Worm (Caenorhabditis elegans) whole organism, young adult: ENCODE data around the gene toe-2.

ENCODE experiments used
- F10E7.11 ChIP-seq: sonication (generic microtip); optimal IDR thresholded peaks from 2 replicates; lab custom pipeline; 2017; ENCODE audit warnings: mild to moderate bottlenecking, missing genetic modification characterization, moderate library complexity, missing compliant biosample characterization
- T07F8.4 ChIP-seq: sonication (generic microtip); optimal IDR thresholded peaks from 2 replicates; lab custom pipeline; 2016; ENCODE audit warnings: mild to moderate bottlenecking, missing genetic modification characterization, moderate library complexity, missing compliant biosample characterization
- aptf-3 ChIP-seq: fragments of 200-800 bp; sonication (Bioruptor generic); IDR thresholded peaks from 2 replicates; pipeline ENCODE4 v1.3.6; 2022; ENCODE audit warnings: missing genetic modification characterization, missing compliant biosample characterization
- athp-1 ChIP-seq: sonication (generic microtip); optimal IDR thresholded peaks from 2 replicates; lab custom pipeline; 2017; ENCODE audit warnings: mild to moderate bottlenecking, missing genetic modification characterization, missing compliant biosample characterization
- dpl-1 ChIP-seq: fragments of 150-350 bp; optimal IDR thresholded peaks from 2 replicates; lab custom pipeline; 2014; ENCODE audit warnings: missing biosample characterization, missing genetic modification reagents, missing genetic modification characterization
- egrh-3 ChIP-seq: fragments of 200-800 bp; sonication (Bioruptor generic); IDR thresholded peaks from 2 replicates; pipeline ENCODE4 v1.3.6; 2022; ENCODE audit warnings: missing genetic modification reagents, missing genetic modification characterization, missing compliant biosample characterization
- madf-10 ChIP-seq: sonication (generic microtip); optimal IDR thresholded peaks from 2 replicates; lab custom pipeline; 2016; ENCODE audit warnings: mild to moderate bottlenecking, missing genetic modification characterization, missing compliant biosample characterization
- madf-8 ChIP-seq: fragments of 200-800 bp; sonication (Bioruptor generic); conservative IDR thresholded peaks from 2 replicates; pipeline ENCODE4 v1.3.6; 2022; ENCODE audit warnings: missing genetic modification reagents, missing genetic modification characterization, missing compliant biosample characterization
- nfya-2 ChIP-seq: fragments of 200-800 bp; sonication (Bioruptor generic); IDR thresholded peaks from 2 replicates; pipeline ENCODE4 v1.3.6; 2022; ENCODE audit warnings: missing genetic modification reagents, missing genetic modification characterization, missing compliant biosample characterization
- pbrm-1 ChIP-seq: fragments of 200-800 bp; sonication (Bioruptor generic); IDR thresholded peaks from 2 replicates; pipeline ENCODE4 v1.3.6; 2022; ENCODE audit warnings: missing genetic modification reagents, missing genetic modification characterization, missing compliant biosample characterization
- rcor-1 ChIP-seq: fragments of 200-800 bp; sonication (Bioruptor generic); IDR thresholded peaks from 2 replicates; pipeline ENCODE4 v1.3.6; 2022; ENCODE audit warnings: missing genetic modification reagents, missing genetic modification characterization, missing compliant biosample characterization
- unc-62 ChIP-seq: fragments of 150-350 bp; optimal IDR thresholded peaks from 2 replicates; lab custom pipeline; 2014; ENCODE audit warnings: missing biosample characterization, missing genetic modification reagents, missing genetic modification characterization

- TF ChIP-seq T07F8.4 (tag; lab: Kevin White, UChicago) (no peak), unc-62 (GFP tag; lab: Kevin White, UChicago) (no peak), madf-10 (tag; lab: Kevin White, UChicago) (no peak), egrh-3 (GFP tag; lab: Robert Waterston, UW) (no peak), rcor-1 (GFP tag; lab: Robert Waterston, UW) (no peak), athp-1 (tag; lab: Kevin White, UChicago) (no peak), madf-8 (GFP tag; lab: Robert Waterston, UW) (no peak), aptf-3 (GFP tag; lab: Robert Waterston, UW) (no peak), dpl-1 (no peak), nfya-2 (GFP tag; lab: Robert Waterston, UW) (no peak), pbrm-1 (no peak), F10E7.11 (tag; lab: Kevin White, UChicago) (no peak)
These were observed 22.1 kb downstream of the toe-2 start, which contains the start of gene twk-49 for ce11 chrII:6499067-6499466.
